Fruit fly (Drosophila melanogaster) whole organism, embryonic: Measurements from ENCODE around the gene CG31675.

Experiments used
- Abd-B ChIP-seq: fragments of 200-800 bp; sonication (Bioruptor generic); optimal IDR thresholded peaks from 2 replicates; lab custom pipeline; 2018; ENCODE audit warnings: missing biosample characterization, mild to moderate bottlenecking, missing genetic modification characterization, moderate library complexity
- Bteb2 ChIP-seq: fragments of 200-800 bp; sonication (Bioruptor generic); optimal IDR thresholded peaks from 2 replicates; lab custom pipeline; 2016; ENCODE audit warnings: missing biosample characterization, missing genetic modification characterization
- C15 ChIP-seq: fragments of 200-800 bp; sonication (Bioruptor generic); IDR thresholded peaks from 3 replicates; pipeline ENCODE4 v1.3.6; 2022; ENCODE audit warnings: missing biosample characterization, missing genetic modification characterization
- CG10147 ChIP-seq: fragments of 200-800 bp; sonication (Bioruptor generic); optimal IDR thresholded peaks from 2 replicates; lab custom pipeline; 2019; ENCODE audit warnings: missing biosample characterization, mild to moderate bottlenecking, missing genetic modification characterization, moderate library complexity
- CG10321 ChIP-seq: fragments of 200-800 bp; sonication (Bioruptor generic); IDR thresholded peaks from 2 replicates; pipeline ENCODE4 v1.3.6; 2022; ENCODE audit warnings: missing biosample characterization, missing genetic modification characterization
- CG10565 ChIP-seq: fragments of 200-800 bp; sonication (Bioruptor generic); optimal IDR thresholded peaks from 3 replicates; lab custom pipeline; 2016; ENCODE audit warnings: missing biosample characterization, mild to moderate bottlenecking, missing genetic modification characterization
- CG10959 ChIP-seq: fragments of 200-800 bp; sonication (Bioruptor generic); IDR thresholded peaks from 2 replicates; pipeline ENCODE4 v1.3.6; 2022; ENCODE audit warnings: missing biosample characterization, missing genetic modification characterization
- CG11247 ChIP-seq: fragments of 200-800 bp; sonication (Bioruptor generic); IDR thresholded peaks from 2 replicates; pipeline ENCODE4 v1.3.6; 2022; ENCODE audit warnings: missing biosample characterization, missing genetic modification characterization
- CG12071 ChIP-seq: fragments of 200-800 bp; sonication (Bioruptor generic); optimal IDR thresholded peaks from 3 replicates; lab custom pipeline; 2018; ENCODE audit warnings: missing biosample characterization, mild to moderate bottlenecking, missing genetic modification characterization
- CG12219 ChIP-seq: fragments of 200-800 bp; sonication (Bioruptor generic); optimal IDR thresholded peaks from 3 replicates; lab custom pipeline; 2018; ENCODE audit warnings: missing biosample characterization, mild to moderate bottlenecking, missing genetic modification characterization
- CG15514 ChIP-seq: fragments of 200-800 bp; sonication (Bioruptor generic); optimal IDR thresholded peaks from 3 replicates; lab custom pipeline; 2017; ENCODE audit warnings: missing biosample characterization, missing genetic modification characterization, mild to moderate bottlenecking, moderate library complexity, missing genetic modification reagents
- CG16815 ChIP-seq: fragments of 200-800 bp; sonication (Bioruptor generic); optimal IDR thresholded peaks from 3 replicates; lab custom pipeline; 2017; ENCODE audit warnings: missing biosample characterization, mild to moderate bottlenecking, missing genetic modification characterization
- CG17568 ChIP-seq: fragments of 200-800 bp; sonication (Bioruptor generic); optimal IDR thresholded peaks from 2 replicates; lab custom pipeline; 2018; ENCODE audit warnings: missing biosample characterization, mild to moderate bottlenecking, missing genetic modification characterization, moderate library complexity
- CG1832 ChIP-seq: fragments of 200-800 bp; sonication (Bioruptor generic); optimal IDR thresholded peaks from 2 replicates; lab custom pipeline; 2017; ENCODE audit warnings: missing biosample characterization, mild to moderate bottlenecking, missing genetic modification characterization, inconsistent platforms
- CG18619 ChIP-seq: fragments of 200-800 bp; sonication (Bioruptor generic); optimal IDR thresholded peaks from 3 replicates; lab custom pipeline; 2017; ENCODE audit warnings: missing biosample characterization, mild to moderate bottlenecking, missing genetic modification characterization
- CG18764 ChIP-seq: fragments of 200-800 bp; sonication (Bioruptor generic); optimal IDR thresholded peaks from 3 replicates; lab custom pipeline; 2016; ENCODE audit warnings: missing biosample characterization, missing genetic modification characterization
- CG2199 ChIP-seq: fragments of 200-800 bp; sonication (Bioruptor generic); IDR thresholded peaks from 3 replicates; pipeline ENCODE4 v1.3.6; 2022; ENCODE audit warnings: missing biosample characterization, missing genetic modification characterization
- CG3726 ChIP-seq: fragments of 200-800 bp; sonication (Bioruptor generic); IDR thresholded peaks from 3 replicates; pipeline ENCODE4, ENCODE4 v1.3.6; 2022; ENCODE audit warnings: missing biosample characterization, missing genetic modification characterization
- CG4360 ChIP-seq: fragments of 200-800 bp; sonication (Bioruptor generic); IDR thresholded peaks from 2 replicates; pipeline ENCODE4 v1.3.6; 2022; ENCODE audit warnings: missing biosample characterization, missing genetic modification characterization
- CG6175 ChIP-seq: fragments of 200-800 bp; sonication (Bioruptor generic); IDR thresholded peaks from 3 replicates; pipeline ENCODE4 v1.3.6; 2022; ENCODE audit warnings: missing biosample characterization, missing genetic modification characterization
- CG8281 ChIP-seq: fragments of 200-800 bp; sonication (Bioruptor generic); optimal IDR thresholded peaks from 2 replicates; lab custom pipeline; 2018; ENCODE audit warnings: missing biosample characterization, mild to moderate bottlenecking, missing genetic modification characterization, moderate library complexity
- CG9609 ChIP-seq: fragments of 200-800 bp; sonication (Bioruptor generic); optimal IDR thresholded peaks from 3 replicates; lab custom pipeline; 2016; ENCODE audit warnings: missing biosample characterization, missing genetic modification characterization
- CG9876 ChIP-seq: fragments of 200-800 bp; sonication (Bioruptor generic); optimal IDR thresholded peaks from 2 replicates; lab custom pipeline; 2016; ENCODE audit warnings: missing biosample characterization, missing genetic modification characterization
- D ChIP-seq, 2 experiments: fragments of 200-800 bp in 1 of 2; fragments of >200 bp in 1 of 2; sonication (Bioruptor generic) in 1 of 2; optimal IDR thresholded peaks; 2 replicates in 1 of 2; 3 replicates in 1 of 2; lab custom pipeline; 2017; ENCODE audit warnings: mild to moderate bottlenecking in 1 of 2, missing biosample characterization in 1 of 2, missing genetic modification characterization in 1 of 2, missing genetic modification reagents in 1 of 2
- D19B ChIP-seq: fragments of 200-800 bp; sonication (Bioruptor generic); optimal IDR thresholded peaks from 2 replicates; lab custom pipeline; 2017; ENCODE audit warnings: missing biosample characterization, mild to moderate bottlenecking, missing genetic modification characterization
- Dip3 ChIP-seq: fragments of 200-800 bp; sonication (Bioruptor generic); optimal IDR thresholded peaks from 3 replicates; lab custom pipeline; 2016; ENCODE audit warnings: missing biosample characterization, missing genetic modification characterization
- Doc3 ChIP-seq: fragments of 200-800 bp; sonication (Bioruptor generic); IDR thresholded peaks from 3 replicates; pipeline ENCODE4 v1.3.6; 2022; ENCODE audit warnings: missing biosample characterization, missing genetic modification characterization; ENCODE audit not compliant: partially characterized antibody
- Hsf ChIP-seq: fragments of 200-800 bp; sonication (Bioruptor generic); optimal IDR thresholded peaks from 3 replicates; lab custom pipeline; 2016; ENCODE audit warnings: missing biosample characterization, missing genetic modification characterization
- Mes4 ChIP-seq: fragments of 200-800 bp; sonication (Bioruptor generic); optimal IDR thresholded peaks from 2 replicates; lab custom pipeline; 2016; ENCODE audit warnings: missing biosample characterization, missing genetic modification characterization
- Nf-YC ChIP-seq: fragments of 200-800 bp; optimal IDR thresholded peaks from 3 replicates; lab custom pipeline; 2019; ENCODE audit warnings: missing biosample characterization, mild to moderate bottlenecking, missing genetic modification characterization, moderate library complexity
- ato ChIP-seq: fragments of 200-800 bp; sonication (Bioruptor generic); IDR thresholded peaks from 2 replicates; pipeline ENCODE4 v1.3.6; 2022; ENCODE audit warnings: missing biosample characterization, missing genetic modification characterization; ENCODE audit not compliant: partially characterized antibody
- chif ChIP-seq, 2 experiments: fragments of 200-800 bp; sonication (Bioruptor generic); optimal IDR thresholded peaks; 3 replicates each; lab custom pipeline; 2016; ENCODE audit warnings: missing biosample characterization in 2 of 2, missing genetic modification characterization in 2 of 2
- chinmo ChIP-seq: fragments of 200-800 bp; sonication (Bioruptor generic); IDR thresholded peaks from 4 replicates; pipeline ENCODE4 v1.3.6; 2022; ENCODE audit warnings: missing biosample characterization, missing genetic modification characterization; ENCODE audit not compliant: partially characterized antibody
- chm ChIP-seq: fragments of 200-800 bp; sonication (Bioruptor generic); IDR thresholded peaks from 2 replicates; pipeline ENCODE4 v1.3.6; 2022; ENCODE audit warnings: missing biosample characterization, missing genetic modification characterization
- crp ChIP-seq, 2 experiments: fragments of 200-800 bp; sonication (Bioruptor generic); optimal IDR thresholded peaks; 2 replicates in 1 of 2; 3 replicates in 1 of 2; lab custom pipeline; 2017; ENCODE audit warnings: missing biosample characterization in 2 of 2, missing genetic modification characterization in 2 of 2, mild to moderate bottlenecking in 1 of 2, moderate library complexity in 1 of 2
- disco-r ChIP-seq: fragments of 200-800 bp; sonication (Bioruptor generic); optimal IDR thresholded peaks from 2 replicates; lab custom pipeline; 2016; ENCODE audit warnings: missing biosample characterization, missing genetic modification characterization
- dm ChIP-seq: fragments of 200-800 bp; sonication (Bioruptor generic); optimal IDR thresholded peaks from 3 replicates; lab custom pipeline; 2016; ENCODE audit warnings: missing biosample characterization, missing genetic modification characterization
- her ChIP-seq: fragments of 200-800 bp; sonication (Bioruptor generic); optimal IDR thresholded peaks from 2 replicates; lab custom pipeline; 2016; ENCODE audit warnings: missing biosample characterization, missing genetic modification characterization
- hkb ChIP-seq, 2 experiments: fragments of 200-800 bp in 1 of 2; fragments of >200 bp in 1 of 2; sonication (Bioruptor generic) in 1 of 2; IDR thresholded peaks in 1 of 2; optimal IDR thresholded peaks in 1 of 2; 2 replicates each; pipeline versions ENCODE4 v1.3.6 to Lab custom; 2017 to 2022; ENCODE audit warnings: missing biosample characterization in 1 of 2, missing genetic modification characterization in 1 of 2
- lbe ChIP-seq: fragments of 200-800 bp; sonication (Bioruptor generic); optimal IDR thresholded peaks from 2 replicates; lab custom pipeline; 2016; ENCODE audit warnings: missing biosample characterization, mild to moderate bottlenecking, missing genetic modification characterization
- nerfin-2 ChIP-seq: fragments of 200-800 bp; sonication (Bioruptor generic); IDR thresholded peaks from 2 replicates; pipeline ENCODE4 v1.3.6; 2022; ENCODE audit warnings: missing biosample characterization, missing genetic modification characterization; ENCODE audit not compliant: partially characterized antibody
- org-1 ChIP-seq: fragments of 200-800 bp; sonication (Bioruptor generic); optimal IDR thresholded peaks from 2 replicates; lab custom pipeline; 2017; ENCODE audit warnings: missing biosample characterization, missing genetic modification characterization
- shn ChIP-seq: fragments of 200-800 bp; sonication (Bioruptor generic); optimal IDR thresholded peaks from 3 replicates; lab custom pipeline; 2016; ENCODE audit warnings: missing biosample characterization, missing genetic modification characterization
- slp2 ChIP-seq: fragments of 200-800 bp; sonication (Bioruptor generic); optimal IDR thresholded peaks from 2 replicates; lab custom pipeline; 2016; ENCODE audit warnings: missing biosample characterization, missing genetic modification characterization
- sna ChIP-seq: fragments of 200-800 bp; sonication (Bioruptor generic); IDR thresholded peaks from 2 replicates; pipeline ENCODE4 v1.3.6; 2022; ENCODE audit warnings: missing biosample characterization, missing genetic modification characterization; ENCODE audit not compliant: partially characterized antibody
- tup ChIP-seq: fragments of 200-800 bp; sonication (Bioruptor generic); optimal IDR thresholded peaks from 2 replicates; lab custom pipeline; 2016; ENCODE audit warnings: missing biosample characterization, mild to moderate bottlenecking, missing genetic modification characterization, moderate library complexity
- unc-4 ChIP-seq: fragments of 200-800 bp; sonication (Bioruptor generic); IDR thresholded peaks from 2 replicates; pipeline ENCODE4 v1.3.6; 2022; ENCODE audit warnings: missing biosample characterization, missing genetic modification characterization; ENCODE audit not compliant: partially characterized antibody
- wdn ChIP-seq: fragments of 200-800 bp; sonication (Bioruptor generic); IDR thresholded peaks from 2 replicates; pipeline ENCODE4 v1.3.6; 2022; ENCODE audit warnings: missing biosample characterization, missing genetic modification characterization

CG31675 gene

dm6 chr2L:20822489-20823195, 44.9 kb upstream of the CG31675 start, which contains the start of gene CG9331 (continued):
- TF ChIP-seq D (optimal IDR thresholded peaks at IDR 0.05; lab: Kevin White, UChicago), result peak; percentile 5
- TF ChIP-seq D (GFP tag; optimal IDR thresholded peaks at IDR 0.05; lab: Kevin White, UChicago), result no peak
- TF ChIP-seq CG1832 (GFP tag; lab: Kevin White, UChicago), result no peak
- TF ChIP-seq her (GFP tag; lab: Kevin White, UChicago), result no peak
- TF ChIP-seq CG8281, result no peak
- no peak for TF ChIP-seq C15
- no peak for TF ChIP-seq CG9876 (GFP tag; lab: Kevin White, UChicago)
- peak; percentile 54; the same call in 1 of the 2 replicates for TF ChIP-seq sna (GFP tag; lab: Robert Waterston, UW)
- TF ChIP-seq tup, result no peak
- TF ChIP-seq Mes4 (GFP tag; lab: Kevin White, UChicago), result no peak
- no peak for TF ChIP-seq CG18764 (GFP tag; lab: Kevin White, UChicago)
- no peak for TF ChIP-seq slp2 (GFP tag; lab: Kevin White, UChicago)
- TF ChIP-seq CG12071, result peak; percentile 29
- TF ChIP-seq Doc3 (GFP tag; lab: Robert Waterston, UW), result no peak; the same call in 2 of the 3 replicates
- no peak for TF ChIP-seq org-1 (GFP tag; lab: Kevin White, UChicago)
- no peak for TF ChIP-seq CG10959 (GFP tag; lab: Robert Waterston, UW)
- TF ChIP-seq CG2199 (GFP tag; lab: Robert Waterston, UW), result 0 out of 3 replicates have a peak, but pooled peaks have one; percentile 44
- peak; percentile 59; the same call in 1 of the 2 replicates for TF ChIP-seq ato (GFP tag; lab: Robert Waterston, UW)
- TF ChIP-seq CG15514 (GFP tag; lab: Kevin White, UChicago), result no peak
- no peak for TF ChIP-seq Bteb2 (GFP tag; lab: Kevin White, UChicago)
- no peak for TF ChIP-seq CG10147
- TF ChIP-seq shn (GFP tag; lab: Kevin White, UChicago), result peak; percentile 24
- TF ChIP-seq chm (GFP tag; lab: Robert Waterston, UW), result peak; percentile 64; the same call in 1 of the 2 replicates
- TF ChIP-seq CG3726 (GFP tag; lab: Robert Waterston, UW), result no peak
- peak; percentile 58; the same call in 1 of the 3 replicates for TF ChIP-seq CG6175 (GFP tag; lab: Robert Waterston, UW)
- TF ChIP-seq CG17568, result no peak
- peak; percentile 58 for TF ChIP-seq hkb (optimal IDR thresholded peaks at IDR 0.05; lab: Kevin White, UChicago)
- TF ChIP-seq hkb (GFP tag; IDR thresholded peaks at IDR 0.05; lab: Robert Waterston, UW), result no peak
- TF ChIP-seq CG10565 (GFP tag; lab: Kevin White, UChicago), result no peak
- no peak for TF ChIP-seq chif (GFP tag; optimal IDR thresholded peaks at IDR 0.05; lab: Kevin White, UChicago)
- TF ChIP-seq chinmo, result peak; percentile 77; the same call in 2 of the 4 replicates
- no peak for TF ChIP-seq CG10321 (GFP tag; lab: Robert Waterston, UW)
- TF ChIP-seq CG9609 (GFP tag; lab: Kevin White, UChicago), result no peak
- no peak for TF ChIP-seq CG12219 (GFP tag; lab: Kevin White, UChicago)
- no peak for TF ChIP-seq lbe (GFP tag; lab: Kevin White, UChicago)
- TF ChIP-seq CG16815, result no peak
- peak; percentile 3 for TF ChIP-seq dm
- peak; percentile 38 for TF ChIP-seq unc-4
- TF ChIP-seq Nf-YC, result no peak
- no peak for TF ChIP-seq Abd-B (GFP tag; lab: Kevin White, UChicago)
- no peak for TF ChIP-seq CG18619 (GFP tag; lab: Kevin White, UChicago)
- TF ChIP-seq disco-r, result no peak
- TF ChIP-seq crp (GFP tag; optimal IDR thresholded peaks at IDR 0.05; lab: Kevin White, UChicago), result no peak
- peak; percentile 53; the same call in 1 of the 2 replicates for TF ChIP-seq nerfin-2 (GFP tag; lab: Robert Waterston, UW)
- no peak for TF ChIP-seq D19B
- peak; percentile 59 for TF ChIP-seq CG4360
- no peak for TF ChIP-seq Dip3 (GFP tag; lab: Kevin White, UChicago)
- no peak for TF ChIP-seq wdn (GFP tag; lab: Robert Waterston, UW)
- no peak for TF ChIP-seq Hsf (GFP tag; lab: Kevin White, UChicago)
- no peak for TF ChIP-seq CG11247 (GFP tag; lab: Robert Waterston, UW)
